Fruit fly (Drosophila melanogaster) whole organism, embryonic: ENCODE data around the gene CG1635.

Experiments used
- CG10462 ChIP-seq: fragments of 200-800 bp; sonication (Bioruptor generic); optimal IDR thresholded peaks from 2 replicates; lab custom pipeline; 2016; ENCODE audit warnings: missing biosample characterization, missing genetic modification characterization
- CG12659 ChIP-seq: fragments of 200-800 bp; sonication (Bioruptor generic); optimal IDR thresholded peaks from 3 replicates; lab custom pipeline; 2017; ENCODE audit warnings: mild to moderate bottlenecking, missing biosample characterization, missing genetic modification reagents, missing genetic modification characterization
- CG12769 ChIP-seq: fragments of 200-800 bp; sonication (Bioruptor generic); optimal IDR thresholded peaks from 2 replicates; lab custom pipeline; 2019; ENCODE audit warnings: missing biosample characterization, mild to moderate bottlenecking, missing genetic modification characterization, moderate library complexity
- CG15696 ChIP-seq: fragments of 200-800 bp; sonication (Bioruptor generic); optimal IDR thresholded peaks from 2 replicates; lab custom pipeline; 2019; ENCODE audit warnings: missing biosample characterization, mild to moderate bottlenecking, missing genetic modification characterization, moderate library complexity
- CG17359 ChIP-seq: fragments of 200-800 bp; sonication (Bioruptor generic); optimal IDR thresholded peaks from 3 replicates; lab custom pipeline; 2018; ENCODE audit warnings: missing biosample characterization, mild to moderate bottlenecking, missing genetic modification characterization, moderate library complexity
- CG17829 ChIP-seq: fragments of 200-800 bp; optimal IDR thresholded peaks from 2 replicates; lab custom pipeline; 2019; ENCODE audit warnings: missing biosample characterization, mild to moderate bottlenecking, missing genetic modification characterization, moderate library complexity
- CG18764 ChIP-seq: fragments of 200-800 bp; sonication (Bioruptor generic); optimal IDR thresholded peaks from 3 replicates; lab custom pipeline; 2016; ENCODE audit warnings: missing biosample characterization, missing genetic modification characterization
- CG2116 ChIP-seq: fragments of 200-800 bp; sonication (Bioruptor generic); optimal IDR thresholded peaks from 3 replicates; lab custom pipeline; 2018; ENCODE audit warnings: missing biosample characterization, mild to moderate bottlenecking, missing genetic modification characterization
- CG2875 ChIP-seq: fragments of 200-800 bp; sonication (Bioruptor generic); optimal IDR thresholded peaks from 2 replicates; lab custom pipeline; 2017; ENCODE audit warnings: missing biosample characterization, mild to moderate bottlenecking, missing genetic modification characterization, missing genetic modification reagents
- CG30020 ChIP-seq: fragments of 200-800 bp; optimal IDR thresholded peaks from 2 replicates; lab custom pipeline; 2019; ENCODE audit warnings: missing biosample characterization, mild to moderate bottlenecking, missing genetic modification characterization, moderate library complexity
- CG30403 ChIP-seq: fragments of 200-800 bp; sonication (Bioruptor generic); optimal IDR thresholded peaks from 3 replicates; lab custom pipeline; 2016; ENCODE audit warnings: missing biosample characterization, missing genetic modification characterization
- CG31365 ChIP-seq: fragments of 200-800 bp; sonication (Bioruptor generic); optimal IDR thresholded peaks from 2 replicates; lab custom pipeline; 2018; ENCODE audit warnings: missing biosample characterization, mild to moderate bottlenecking, missing genetic modification characterization
- CG3407 ChIP-seq: fragments of 200-800 bp; sonication (Bioruptor generic); optimal IDR thresholded peaks from 2 replicates; lab custom pipeline; 2018; ENCODE audit warnings: missing biosample characterization, mild to moderate bottlenecking, missing genetic modification characterization
- CG3726 ChIP-seq: fragments of 200-800 bp; sonication (Bioruptor generic); IDR thresholded peaks from 3 replicates; pipeline ENCODE4, ENCODE4 v1.3.6; 2022; ENCODE audit warnings: missing biosample characterization, missing genetic modification characterization
- CG4328 ChIP-seq: fragments of 200-800 bp; sonication (Bioruptor generic); optimal IDR thresholded peaks from 3 replicates; lab custom pipeline; 2017; ENCODE audit warnings: missing biosample characterization, missing genetic modification reagents, missing genetic modification characterization
- CG4360 ChIP-seq: fragments of 200-800 bp; sonication (Bioruptor generic); IDR thresholded peaks from 2 replicates; pipeline ENCODE4 v1.3.6; 2022; ENCODE audit warnings: missing biosample characterization, missing genetic modification characterization
- CG6254 ChIP-seq: fragments of 200-800 bp; sonication (Bioruptor generic); optimal IDR thresholded peaks from 3 replicates; lab custom pipeline; 2017; ENCODE audit warnings: mild to moderate bottlenecking, missing biosample characterization, missing genetic modification reagents, missing genetic modification characterization
- CG7745 ChIP-seq: fragments of 200-800 bp; sonication (Bioruptor generic); optimal IDR thresholded peaks from 2 replicates; lab custom pipeline; 2018; ENCODE audit warnings: missing biosample characterization, mild to moderate bottlenecking, missing genetic modification characterization, moderate library complexity
- CrebB ChIP-seq: fragments of 200-800 bp; sonication (Bioruptor generic); optimal IDR thresholded peaks from 3 replicates; lab custom pipeline; 2018; ENCODE audit warnings: missing biosample characterization, mild to moderate bottlenecking, missing genetic modification characterization
- D19B ChIP-seq: fragments of 200-800 bp; sonication (Bioruptor generic); optimal IDR thresholded peaks from 2 replicates; lab custom pipeline; 2017; ENCODE audit warnings: missing biosample characterization, mild to moderate bottlenecking, missing genetic modification characterization
- Dll ChIP-seq: fragments of 200-800 bp; sonication (Bioruptor generic); IDR thresholded peaks from 4 replicates; pipeline ENCODE4 v1.3.6; 2022; ENCODE audit warnings: missing biosample characterization, missing genetic modification characterization; ENCODE audit not compliant: partially characterized antibody
- Dp ChIP-seq: fragments of 200-800 bp; sonication (Bioruptor generic); optimal IDR thresholded peaks from 2 replicates; lab custom pipeline; 2018; ENCODE audit warnings: missing biosample characterization, mild to moderate bottlenecking, missing genetic modification characterization, moderate library complexity
- H15 ChIP-seq: fragments of 200-800 bp; sonication (Bioruptor generic); IDR thresholded peaks from 3 replicates; pipeline ENCODE4 v1.3.6; 2022; ENCODE audit warnings: missing biosample characterization, missing genetic modification characterization
- H2.0 ChIP-seq: fragments of 200-800 bp; sonication (Bioruptor generic); IDR thresholded peaks from 2 replicates; pipeline ENCODE4 v1.3.6; 2022; ENCODE audit warnings: missing biosample characterization, missing genetic modification characterization
- HHEX ChIP-seq: fragments of 200-800 bp; sonication (Bioruptor generic); optimal IDR thresholded peaks from 3 replicates; lab custom pipeline; 2017; ENCODE audit warnings: missing biosample characterization, mild to moderate bottlenecking, missing genetic modification characterization, missing genetic modification reagents
- HLH4C ChIP-seq: fragments of 200-800 bp; sonication (Bioruptor generic); IDR thresholded peaks from 3 replicates; pipeline ENCODE4 v1.3.6; 2022; ENCODE audit warnings: missing biosample characterization, missing genetic modification characterization; ENCODE audit not compliant: partially characterized antibody
- NC2β ChIP-seq: fragments of 200-800 bp; sonication (Bioruptor generic); optimal IDR thresholded peaks from 2 replicates; lab custom pipeline; 2016; ENCODE audit warnings: missing biosample characterization, missing genetic modification characterization
- Nf-YA ChIP-seq: fragments of 200-800 bp; sonication (Bioruptor generic); IDR thresholded peaks from 2 replicates; pipeline ENCODE4 v1.3.6; 2022; ENCODE audit warnings: missing biosample characterization, missing genetic modification characterization
- Opbp ChIP-seq: fragments of 200-800 bp; sonication (Bioruptor generic); IDR thresholded peaks from 3 replicates; pipeline ENCODE4 v1.3.6; 2022; ENCODE audit warnings: missing biosample characterization, missing genetic modification characterization; ENCODE audit not compliant: partially characterized antibody
- Pdp1 ChIP-seq, 2 experiments: fragments of 200-800 bp; sonication (Bioruptor generic); optimal IDR thresholded peaks; 3 replicates each; lab custom pipeline; 2016; ENCODE audit warnings: missing biosample characterization in 2 of 2, missing genetic modification characterization in 2 of 2, mild to moderate bottlenecking in 1 of 2, moderate library complexity in 1 of 2
- Rx ChIP-seq: fragments of 200-800 bp; sonication (Bioruptor generic); IDR thresholded peaks from 2 replicates; pipeline ENCODE4 v1.3.6; 2022; ENCODE audit warnings: missing biosample characterization, missing genetic modification characterization
- Six4 ChIP-seq: fragments of 200-800 bp; sonication (Bioruptor generic); optimal IDR thresholded peaks from 2 replicates; lab custom pipeline; 2016; ENCODE audit warnings: missing biosample characterization, missing genetic modification characterization
- ato ChIP-seq: fragments of 200-800 bp; sonication (Bioruptor generic); IDR thresholded peaks from 2 replicates; pipeline ENCODE4 v1.3.6; 2022; ENCODE audit warnings: missing biosample characterization, missing genetic modification characterization; ENCODE audit not compliant: partially characterized antibody
- dati ChIP-seq: fragments of 200-800 bp; sonication (Bioruptor generic); IDR thresholded peaks from 2 replicates; pipeline ENCODE4 v1.3.6; 2022; ENCODE audit warnings: missing biosample characterization, missing genetic modification characterization
- dmrt99B ChIP-seq: fragments of 200-800 bp; sonication (Bioruptor generic); optimal IDR thresholded peaks from 2 replicates; lab custom pipeline; 2018; ENCODE audit warnings: missing biosample characterization, mild to moderate bottlenecking, missing genetic modification characterization, moderate library complexity
- emc ChIP-seq: fragments of 200-800 bp; sonication (Bioruptor generic); optimal IDR thresholded peaks from 2 replicates; lab custom pipeline; 2016; ENCODE audit warnings: missing biosample characterization, missing genetic modification characterization
- gem ChIP-seq: fragments of 200-800 bp; sonication (Bioruptor generic); optimal IDR thresholded peaks from 2 replicates; lab custom pipeline; 2019; ENCODE audit warnings: missing biosample characterization, mild to moderate bottlenecking, missing genetic modification characterization, moderate library complexity
- grn ChIP-seq: fragments of 200-800 bp; sonication (Bioruptor generic); optimal IDR thresholded peaks from 3 replicates; lab custom pipeline; 2017; ENCODE audit warnings: missing biosample characterization, missing genetic modification characterization
- hth ChIP-seq: fragments of >200 bp; optimal IDR thresholded peaks from 2 replicates; lab custom pipeline; 2017; ENCODE audit warnings: inconsistent platforms
- inv ChIP-seq: fragments of 200-800 bp; sonication (Bioruptor generic); IDR thresholded peaks from 2 replicates; pipeline ENCODE4 v1.3.6; 2022; ENCODE audit warnings: missing biosample characterization, missing genetic modification characterization; ENCODE audit not compliant: partially characterized antibody
- lab ChIP-seq: fragments of 200-800 bp; sonication (Bioruptor generic); optimal IDR thresholded peaks from 3 replicates; lab custom pipeline; 2017; ENCODE audit warnings: missing biosample characterization, missing genetic modification characterization, mild to moderate bottlenecking, moderate library complexity, missing genetic modification reagents
- otp ChIP-seq: fragments of 200-800 bp; sonication (Bioruptor generic); IDR thresholded peaks from 3 replicates; pipeline ENCODE4, ENCODE4 v1.3.6; 2022; ENCODE audit warnings: missing biosample characterization, missing genetic modification characterization
- row ChIP-seq: fragments of 200-800 bp; sonication (Bioruptor generic); IDR thresholded peaks from 3 replicates; pipeline ENCODE4 v1.3.6; 2022; ENCODE audit warnings: missing biosample characterization, missing genetic modification characterization
- seq ChIP-seq: fragments of 200-800 bp; sonication (Bioruptor generic); IDR thresholded peaks from 2 replicates; pipeline ENCODE4 v1.3.6; 2022; ENCODE audit warnings: missing biosample characterization, missing genetic modification characterization
- shn ChIP-seq: fragments of 200-800 bp; sonication (Bioruptor generic); optimal IDR thresholded peaks from 3 replicates; lab custom pipeline; 2016; ENCODE audit warnings: missing biosample characterization, missing genetic modification characterization
- sisA ChIP-seq: fragments of 200-800 bp; sonication (Bioruptor generic); IDR thresholded peaks from 2 replicates; pipeline ENCODE4 v1.3.6; 2022; ENCODE audit warnings: missing biosample characterization, missing genetic modification characterization
- so ChIP-seq: fragments of 200-800 bp; sonication (Bioruptor generic); IDR thresholded peaks from 3 replicates; pipeline ENCODE4 v1.3.6; 2022; ENCODE audit warnings: missing biosample characterization, missing genetic modification characterization
- sob ChIP-seq: fragments of 200-800 bp; sonication (Bioruptor generic); IDR thresholded peaks from 2 replicates; pipeline ENCODE4 v1.3.6; 2022; ENCODE audit warnings: missing biosample characterization, missing genetic modification characterization
- twi ChIP-seq: fragments of 200-800 bp; optimal IDR thresholded peaks from 2 replicates; lab custom pipeline; 2019; ENCODE audit warnings: missing biosample characterization, mild to moderate bottlenecking, missing genetic modification characterization, moderate library complexity

CG1635 gene

DNA sequence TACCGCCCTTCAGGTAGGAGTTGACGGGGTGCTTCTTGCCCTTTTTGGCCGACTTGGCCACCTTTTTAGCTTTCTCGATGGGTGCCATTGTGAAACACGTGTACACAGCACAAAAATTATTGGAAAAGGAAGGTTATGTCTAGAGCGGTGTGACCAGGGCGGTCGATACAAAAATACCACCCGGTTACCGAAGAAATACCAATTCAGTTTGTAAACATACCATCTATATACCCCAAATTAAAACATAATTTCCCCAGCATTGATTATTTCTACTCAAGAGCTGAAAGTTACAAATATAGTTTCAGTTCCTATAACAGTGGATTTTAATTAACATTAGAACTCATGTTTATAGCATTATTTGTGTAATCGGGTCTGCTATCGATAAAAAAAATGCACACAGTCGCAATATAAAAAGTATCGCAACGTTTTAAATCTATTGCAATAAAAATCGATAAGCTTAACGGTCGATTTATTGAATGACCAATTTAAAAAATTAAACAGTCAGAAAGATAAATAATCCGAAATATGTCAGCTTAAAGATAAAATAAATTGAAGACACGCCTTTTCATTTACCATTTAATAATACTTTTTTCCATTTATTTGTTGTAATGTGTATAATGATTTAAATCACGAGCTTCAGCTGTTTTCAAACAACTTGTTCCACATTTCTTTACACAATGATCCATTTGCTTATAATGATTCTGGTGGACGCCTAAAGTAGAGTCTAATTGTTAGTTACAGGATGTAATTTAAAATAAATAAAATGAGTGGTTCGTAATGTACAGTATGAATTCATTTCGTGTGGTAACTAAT lies 7.8 kb downstream of the CG1635 start, which contains the start of gene RpL6 (continued):
- TF ChIP-seq Pdp1 (GFP tag; optimal IDR thresholded peaks at IDR 0.05; lab: Kevin White, UChicago) (peak in 1 of 2 experiments; percentile 67), CG17359 (tag; lab: Kevin White, UChicago) (no peak), HHEX (peak; percentile 2), dati (no peak), hth (lab: Kevin White, UChicago) (no peak), CG17829 (tag; lab: Kevin White, UChicago) (peak; percentile 60), CrebB (tag; lab: Kevin White, UChicago) (peak; percentile 36), CG10462 (GFP tag; lab: Kevin White, UChicago) (no peak), CG6254 (GFP tag; lab: Kevin White, UChicago) (peak; percentile 6), H2.0 (no peak), grn (GFP tag; lab: Kevin White, UChicago) (no peak), CG12659 (peak; percentile 76), seq (GFP tag; lab: Robert Waterston, UW) (no peak), CG2875 (GFP tag; lab: Kevin White, UChicago) (no peak), HLH4C (GFP tag; lab: Robert Waterston, UW) (peak; percentile 90), Opbp (peak; percentile 63; the same call in 1 of the 3 replicates), CG2116 (GFP tag; lab: Kevin White, UChicago) (peak; percentile 99), Dp (GFP tag; lab: Kevin White, UChicago) (peak; percentile 62), Dll (peak; percentile 87), Rx (GFP tag; lab: Robert Waterston, UW) (no peak), NC2β (GFP tag; lab: Kevin White, UChicago) (peak; percentile 39), dmrt99B (tag; lab: Kevin White, UChicago) (no peak), otp (GFP tag; lab: Robert Waterston, UW) (no peak), CG4360 (GFP tag; lab: Robert Waterston, UW) (no peak; the same call in 1 of the 2 replicates), CG15696 (no peak), CG30403 (GFP tag; lab: Kevin White, UChicago) (peak; percentile 21), shn (GFP tag; lab: Kevin White, UChicago) (no peak), twi (tag; lab: Kevin White, UChicago) (peak; percentile 9), ato (GFP tag; lab: Robert Waterston, UW) (peak; percentile 81), gem (tag; lab: Kevin White, UChicago) (no peak), CG3726 (GFP tag; lab: Robert Waterston, UW) (no peak), CG18764 (no peak), lab (GFP tag; lab: Kevin White, UChicago) (peak; percentile 44), H15 (GFP tag; lab: Robert Waterston, UW) (no peak), CG7745 (tag; lab: Kevin White, UChicago) (no peak), CG31365 (peak; percentile 6), row (peak; percentile 6; the same call in 1 of the 3 replicates), CG12769 (no peak), CG30020 (tag; lab: Kevin White, UChicago) (peak; percentile 70), sob (GFP tag; lab: Robert Waterston, UW) (0 out of 2 replicates have a peak, but pooled peaks have one; percentile 7), CG4328 (GFP tag; lab: Kevin White, UChicago) (peak; percentile 12), sisA (GFP tag; lab: Robert Waterston, UW) (no peak), so (0 out of 3 replicates have a peak, but pooled peaks have one; percentile 11), Nf-YA (GFP tag; lab: Robert Waterston, UW) (no peak), inv (GFP tag; lab: Robert Waterston, UW) (peak; percentile 57), CG3407 (GFP tag; lab: Kevin White, UChicago) (no peak), D19B (GFP tag; lab: Kevin White, UChicago) (no peak), Six4 (no peak), emc (GFP tag; lab: Kevin White, UChicago) (no peak)
